Worm (Caenorhabditis elegans): ENCODE data around the gene haf-2.

haf-2 gene

ce11 chrII:7356326-7356725 lies at the start of gene haf-2:
Gene haf-2, minus strand, starts transcription at chrII:7356426.
- TF ChIP-seq ets-7 (tag; optimal IDR thresholded peaks at IDR 0.05) (no peak), hmg-4 (GFP tag; optimal IDR thresholded peaks at IDR 0.05) (no peak)

ce11 chrII:7405262-7405661 lies 49.0 kb upstream of the haf-2 start:
- TF ChIP-seq hmg-4 (GFP tag; optimal IDR thresholded peaks at IDR 0.05), result no peak
- TF ChIP-seq tbx-11 (GFP tag; IDR thresholded peaks at IDR 0.05), result no peak
- no peak for TF ChIP-seq sea-1 (GFP tag; conservative IDR thresholded peaks at IDR 0.05)
- TF ChIP-seq aly-1 (tag; optimal IDR thresholded peaks at IDR 0.05), result no peak
- TF ChIP-seq ceh-13 (GFP tag; optimal IDR thresholded peaks at IDR 0.05), result no peak
- TF ChIP-seq ceh-36 (tag; optimal IDR thresholded peaks at IDR 0.05), result no peak
- TF ChIP-seq F13C5.2 (tag; optimal IDR thresholded peaks at IDR 0.05), result no peak
- TF ChIP-seq B0310.2 (tag; optimal IDR thresholded peaks at IDR 0.05), result no peak
- no peak for TF ChIP-seq tbx-37 (GFP tag; conservative IDR thresholded peaks at IDR 0.05)
- no peak for TF ChIP-seq ama-1 (optimal IDR thresholded peaks at IDR 0.05)
- no peak for TF ChIP-seq flt-1 (GFP tag; IDR thresholded peaks at IDR 0.05)
- no peak for TF ChIP-seq scrt-1 (GFP tag; IDR thresholded peaks at IDR 0.05)
- TF ChIP-seq tra-4 (tag; optimal IDR thresholded peaks at IDR 0.05), result no peak

ce11 chrII:7404001-7404400 lies 47.8 kb upstream of the haf-2 start:
- no peak for TF ChIP-seq ceh-36 (tag; optimal IDR thresholded peaks at IDR 0.05)

- TF ChIP-seq F13C5.2 (tag; optimal IDR thresholded peaks at IDR 0.05), result no peak
- TF ChIP-seq hmg-4 (GFP tag; optimal IDR thresholded peaks at IDR 0.05), result no peak
- TF ChIP-seq flt-1 (GFP tag; IDR thresholded peaks at IDR 0.05), result no peak
- no peak for TF ChIP-seq B0310.2 (tag; optimal IDR thresholded peaks at IDR 0.05)
- TF ChIP-seq tra-4 (tag; optimal IDR thresholded peaks at IDR 0.05), result no peak
- no peak for TF ChIP-seq ets-7 (tag; optimal IDR thresholded peaks at IDR 0.05)
- no peak for TF ChIP-seq ceh-13 (GFP tag; optimal IDR thresholded peaks at IDR 0.05)
- no peak for TF ChIP-seq pes-1 (GFP tag; IDR thresholded peaks at IDR 0.05)
- no peak for TF ChIP-seq sea-1 (GFP tag; conservative IDR thresholded peaks at IDR 0.05)
- no peak for TF ChIP-seq tbx-37 (GFP tag; conservative IDR thresholded peaks at IDR 0.05)
- TF ChIP-seq aly-1 (tag; optimal IDR thresholded peaks at IDR 0.05), result no peak
These were observed 46.4 kb upstream of the haf-2 start, which contains the start of gene nas-7 for ce11 chrII:7402625-7403024. Gene nas-7, minus strand, starts transcription at chrII:7402725.

DNA sequence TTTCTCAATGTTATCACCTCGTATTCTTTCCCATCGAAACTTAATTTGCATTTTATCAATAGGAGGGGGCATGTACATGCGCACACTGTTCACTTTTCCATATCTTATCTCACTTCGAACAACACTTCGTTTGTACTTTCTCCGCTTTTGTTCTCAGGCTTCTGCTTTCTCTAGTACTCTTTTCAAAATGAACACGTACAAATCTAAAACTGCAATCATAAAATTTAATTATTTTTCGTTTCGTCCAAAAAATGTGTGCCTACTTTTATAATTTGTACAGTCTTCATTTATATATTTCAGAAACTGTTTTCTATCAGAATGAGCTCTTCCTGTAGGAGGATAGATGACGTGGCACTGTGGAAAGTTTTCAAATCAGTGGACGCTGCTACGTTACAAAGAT lies 42.5 kb upstream of the haf-2 start, which contains the start of gene C07D10.1:
Gene C07D10.1, plus strand, starts transcription at position 301 of the 400 bp plus-strand sequence.
- TF ChIP-seq hmg-4 (GFP tag; optimal IDR thresholded peaks at IDR 0.05) (no peak), sea-1 (GFP tag; conservative IDR thresholded peaks at IDR 0.05) (no peak), tbx-11 (GFP tag; IDR thresholded peaks at IDR 0.05) (no peak), tbx-37 (GFP tag; conservative IDR thresholded peaks at IDR 0.05) (no peak), B0310.2 (tag; optimal IDR thresholded peaks at IDR 0.05) (no peak), pes-1 (GFP tag; IDR thresholded peaks at IDR 0.05) (no peak), ceh-13 (GFP tag; optimal IDR thresholded peaks at IDR 0.05) (no peak), ets-7 (tag; optimal IDR thresholded peaks at IDR 0.05) (no peak), flt-1 (GFP tag; IDR thresholded peaks at IDR 0.05) (no peak), aly-1 (tag; optimal IDR thresholded peaks at IDR 0.05) (no peak), F13C5.2 (tag; optimal IDR thresholded peaks at IDR 0.05) (no peak), hmbx-1 (tag; optimal IDR thresholded peaks at IDR 0.05) (no peak), tra-4 (tag; optimal IDR thresholded peaks at IDR 0.05) (no peak), scrt-1 (GFP tag; IDR thresholded peaks at IDR 0.05) (no peak), ceh-36 (tag; optimal IDR thresholded peaks at IDR 0.05) (no peak), ama-1 (optimal IDR thresholded peaks at IDR 0.05) (no peak)

DNA sequence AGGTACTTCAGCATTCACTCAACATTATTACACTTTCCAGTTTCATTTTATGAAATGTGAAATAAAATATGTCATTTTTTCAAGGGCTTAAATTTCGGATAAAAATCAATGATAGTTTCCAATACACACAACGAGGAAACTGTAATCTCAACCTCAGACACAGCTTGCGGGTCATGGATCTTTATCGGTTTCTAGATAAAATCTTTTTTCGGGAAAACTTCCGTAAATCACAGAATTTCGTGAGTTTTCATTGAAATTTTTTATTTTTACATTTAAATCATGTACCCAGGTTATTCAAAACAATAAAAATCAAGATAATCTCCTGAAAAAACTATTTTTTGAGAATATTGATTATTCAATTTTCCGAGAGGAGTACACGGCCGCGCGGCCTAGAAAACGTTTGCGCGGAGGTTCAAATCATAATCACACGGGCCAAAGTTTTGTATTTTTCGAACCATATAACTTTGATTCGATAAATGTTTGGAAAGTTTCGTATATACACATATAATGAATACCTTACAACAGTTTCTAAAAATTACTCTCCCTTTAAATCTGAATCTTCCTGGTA lies 41.1 kb upstream of the haf-2 start:
- TF ChIP-seq ceh-36 (tag; optimal IDR thresholded peaks at IDR 0.05), result no peak
- TF ChIP-seq ceh-13 (GFP tag; optimal IDR thresholded peaks at IDR 0.05), result no peak

- no peak for TF ChIP-seq hnd-1 (tag; optimal IDR thresholded peaks at IDR 0.05)
- no peak for TF ChIP-seq F13C5.2 (tag; optimal IDR thresholded peaks at IDR 0.05)
- TF ChIP-seq tra-4 (tag; optimal IDR thresholded peaks at IDR 0.05), result no peak
- TF ChIP-seq ceh-36 (tag; optimal IDR thresholded peaks at IDR 0.05), result no peak
- no peak for TF ChIP-seq hmg-4 (GFP tag; optimal IDR thresholded peaks at IDR 0.05)
- no peak for TF ChIP-seq ceh-13 (GFP tag; optimal IDR thresholded peaks at IDR 0.05)
- TF ChIP-seq B0310.2 (tag; optimal IDR thresholded peaks at IDR 0.05), result no peak
- no peak for TF ChIP-seq tbx-37 (GFP tag; conservative IDR thresholded peaks at IDR 0.05)
- TF ChIP-seq pes-1 (GFP tag; IDR thresholded peaks at IDR 0.05), result no peak
- TF ChIP-seq ama-1 (optimal IDR thresholded peaks at IDR 0.05), result no peak
- TF ChIP-seq tbx-11 (GFP tag; IDR thresholded peaks at IDR 0.05), result no peak
- TF ChIP-seq aly-1 (tag; optimal IDR thresholded peaks at IDR 0.05), result no peak
- TF ChIP-seq hmbx-1 (tag; optimal IDR thresholded peaks at IDR 0.05), result no peak
- no peak for TF ChIP-seq flt-1 (GFP tag; IDR thresholded peaks at IDR 0.05)
- no peak for TF ChIP-seq sea-1 (GFP tag; conservative IDR thresholded peaks at IDR 0.05)
- TF ChIP-seq scrt-1 (GFP tag; IDR thresholded peaks at IDR 0.05), result no peak
- no peak for TF ChIP-seq ets-7 (tag; optimal IDR thresholded peaks at IDR 0.05)
These were observed 39.9 kb upstream of the haf-2 start for ce11 chrII:7396081-7396480.

ce11 chrII:7394690-7395054 lies 38.4 kb upstream of the haf-2 start, which contains the start of gene bath-44:
Gene bath-44, plus strand, starts transcription at chrII:7394955.
- TF ChIP-seq tbx-11 (GFP tag; IDR thresholded peaks at IDR 0.05), result no peak
